Worm (Caenorhabditis elegans) whole organism, L4 larva: ENCODE data around the gene C17C3.11.

ENCODE experiments used
- F37D6.2 ChIP-seq: sonication (generic microtip); optimal IDR thresholded peaks from 2 replicates; lab custom pipeline; 2016; ENCODE audit warnings: mild to moderate bottlenecking, missing genetic modification characterization, missing compliant biosample characterization
- T20F7.1 ChIP-seq: fragments of 200-800 bp; sonication (Bioruptor generic); optimal IDR thresholded peaks from 2 replicates; lab custom pipeline; 2018; ENCODE audit warnings: mild to moderate bottlenecking, missing genetic modification characterization, missing compliant biosample characterization
- ZK546.5 ChIP-seq, 2 experiments: sonication (generic microtip); optimal IDR thresholded peaks; 2 replicates each; lab custom pipeline; 2017; ENCODE audit warnings: missing biosample characterization in 2 of 2, missing genetic modification characterization in 2 of 2
- aha-1 ChIP-seq: fragments of 150-350 bp; peaks from one replicate; lab custom pipeline; 2014; ENCODE audit warnings: missing biosample characterization, missing genetic modification characterization
- aly-2 ChIP-seq: sonication (generic microtip); optimal IDR thresholded peaks from 2 replicates; lab custom pipeline; 2018; ENCODE audit warnings: missing biosample characterization, missing genetic modification characterization
- ceh-20 ChIP-seq: fragments of 200-800 bp; sonication (Bioruptor generic); IDR thresholded peaks from 2 replicates; pipeline ENCODE4 v1.3.6; 2022; ENCODE audit warnings: missing genetic modification reagents, missing genetic modification characterization, missing compliant biosample characterization
- ceh-44 ChIP-seq: fragments of 200-800 bp; sonication (Bioruptor generic); IDR thresholded peaks from 2 replicates; pipeline ENCODE4 v1.3.6; 2022; ENCODE audit warnings: missing genetic modification reagents, missing genetic modification characterization, missing compliant biosample characterization
- ceh-62 ChIP-seq: sonication (generic microtip); optimal IDR thresholded peaks from 2 replicates; lab custom pipeline; 2017; ENCODE audit warnings: missing biosample characterization, missing genetic modification characterization
- ces-1 ChIP-seq: fragments of 150-350 bp; sonication (generic microtip); optimal IDR thresholded peaks from 4 replicates; lab custom pipeline; 2014; ENCODE audit warnings: missing biosample characterization, missing genetic modification reagents, missing genetic modification characterization
- cey-2 ChIP-seq: sonication (generic microtip); optimal IDR thresholded peaks from 3 replicates; lab custom pipeline; 2017; ENCODE audit warnings: missing genetic modification characterization, mild to moderate bottlenecking, missing compliant biosample characterization, antibody characterized with exemption, borderline replicate concordance; ENCODE audit not compliant: insufficient read depth
- ctbp-1 ChIP-seq: fragments of 200-800 bp; sonication (Bioruptor generic); IDR thresholded peaks from 2 replicates; pipeline ENCODE4 v1.3.6; 2022; ENCODE audit warnings: missing genetic modification reagents, missing genetic modification characterization, missing compliant biosample characterization
- daf-12 ChIP-seq: fragments of 150-350 bp; optimal IDR thresholded peaks from 2 replicates; lab custom pipeline; 2014; ENCODE audit warnings: missing biosample characterization, missing genetic modification reagents, missing genetic modification characterization
- daf-16 ChIP-seq, 3 experiments: sonication (generic microtip); optimal IDR thresholded peaks; 2 replicates each; lab custom pipeline; 2016 to 2017; ENCODE audit warnings: missing genetic modification characterization in 3 of 3, missing genetic modification reagents in 3 of 3, mild to moderate bottlenecking in 2 of 3, missing compliant biosample characterization in 2 of 3, missing biosample characterization in 1 of 3, moderate library complexity in 1 of 3
- daf-19 ChIP-seq: fragments of 200-800 bp; sonication (Bioruptor generic); conservative IDR thresholded peaks from 2 replicates; pipeline ENCODE4 v1.3.6; 2022; ENCODE audit warnings: missing genetic modification characterization, missing compliant biosample characterization
- dmd-6 ChIP-seq: fragments of 200-800 bp; sonication (Bioruptor generic); IDR thresholded peaks from 2 replicates; pipeline ENCODE4 v1.3.6; 2022; ENCODE audit warnings: missing genetic modification reagents, missing genetic modification characterization, missing compliant biosample characterization
- duxl-1 ChIP-seq: sonication (generic microtip); optimal IDR thresholded peaks from 2 replicates; lab custom pipeline; 2016; ENCODE audit warnings: mild to moderate bottlenecking, missing genetic modification characterization, moderate library complexity, missing compliant biosample characterization; ENCODE audit not compliant: poor library complexity
- fos-1 ChIP-seq: fragments of 150-350 bp; optimal IDR thresholded peaks from 2 replicates; lab custom pipeline; 2014; ENCODE audit warnings: missing biosample characterization, missing genetic modification characterization
- lin-1 ChIP-seq: fragments of 200-800 bp; sonication (Bioruptor generic); IDR thresholded peaks from 2 replicates; pipeline ENCODE4 v1.3.6; 2022; ENCODE audit warnings: missing genetic modification reagents, missing genetic modification characterization, missing compliant biosample characterization
- lin-13 ChIP-seq: fragments of 150-350 bp; optimal IDR thresholded peaks from 2 replicates; lab custom pipeline; 2014; ENCODE audit warnings: missing biosample characterization, missing genetic modification reagents, missing genetic modification characterization
- lin-15B ChIP-seq: fragments of 150-350 bp; sonication (generic microtip); optimal IDR thresholded peaks from 3 replicates; lab custom pipeline; 2014; ENCODE audit warnings: missing biosample characterization, missing genetic modification characterization
- lin-39 ChIP-seq: fragments of 150-350 bp; optimal IDR thresholded peaks from 2 replicates; lab custom pipeline; 2014; ENCODE audit warnings: missing biosample characterization, missing genetic modification reagents, missing genetic modification characterization
- madf-9 ChIP-seq: fragments of 200-800 bp; sonication (Bioruptor generic); conservative IDR thresholded peaks from 2 replicates; pipeline ENCODE4 v1.3.6; 2022; ENCODE audit warnings: missing genetic modification reagents, missing genetic modification characterization, missing compliant biosample characterization
- mdl-1 ChIP-seq, 2 experiments: fragments of 150-350 bp in 1 of 2; sonication (generic microtip) in 1 of 2; optimal IDR thresholded peaks; 2 replicates each; lab custom pipeline; 2014 to 2017; ENCODE audit warnings: missing biosample characterization in 2 of 2, missing genetic modification characterization in 2 of 2
- mxl-2 ChIP-seq: fragments of 200-800 bp; sonication (Bioruptor generic); conservative IDR thresholded peaks from 2 replicates; pipeline ENCODE4 v1.3.6; 2022; ENCODE audit warnings: missing genetic modification reagents, missing genetic modification characterization, missing compliant biosample characterization
- mxl-3 ChIP-seq: fragments of 200-800 bp; sonication (Bioruptor generic); optimal IDR thresholded peaks from 2 replicates; lab custom pipeline; 2018; ENCODE audit warnings: mild to moderate bottlenecking, missing genetic modification characterization, missing compliant biosample characterization
- nhr-111 ChIP-seq: fragments of 200-800 bp; sonication (Bioruptor generic); optimal IDR thresholded peaks from 2 replicates; lab custom pipeline; 2018; ENCODE audit warnings: mild to moderate bottlenecking, missing genetic modification characterization, missing compliant biosample characterization
- nhr-237 ChIP-seq: sonication (generic microtip); optimal IDR thresholded peaks from 2 replicates; lab custom pipeline; 2017; ENCODE audit warnings: missing biosample characterization, missing genetic modification characterization
- nhr-28 ChIP-seq: fragments of 150-350 bp; optimal IDR thresholded peaks from 2 replicates; lab custom pipeline; 2014; ENCODE audit warnings: missing biosample characterization, missing genetic modification characterization
- nhr-48 ChIP-seq: sonication (generic microtip); optimal IDR thresholded peaks from 2 replicates; lab custom pipeline; 2016; ENCODE audit warnings: mild to moderate bottlenecking, missing genetic modification characterization, missing compliant biosample characterization
- nhr-76 ChIP-seq: fragments of 150-350 bp; optimal IDR thresholded peaks from 2 replicates; lab custom pipeline; 2014; ENCODE audit warnings: missing biosample characterization, missing genetic modification characterization
- nhr-77 ChIP-seq: fragments of 150-350 bp; optimal IDR thresholded peaks from 2 replicates; lab custom pipeline; 2014; ENCODE audit warnings: missing biosample characterization, missing genetic modification characterization
- php-3 ChIP-seq: fragments of 200-800 bp; sonication (Bioruptor generic); IDR thresholded peaks from 2 replicates; pipeline ENCODE4 v1.3.6; 2022; ENCODE audit warnings: missing genetic modification reagents, missing genetic modification characterization, missing compliant biosample characterization
- pqm-1 ChIP-seq: sonication (generic microtip); optimal IDR thresholded peaks from 2 replicates; lab custom pipeline; 2017; ENCODE audit warnings: missing biosample characterization, missing genetic modification characterization
- rbr-2 ChIP-seq: sonication (generic microtip); optimal IDR thresholded peaks from 2 replicates; lab custom pipeline; 2016; ENCODE audit warnings: missing genotype, missing genetic modification characterization, missing compliant biosample characterization
- set-16 ChIP-seq: fragments of 200-800 bp; sonication (Bioruptor generic); IDR thresholded peaks from 2 replicates; pipeline ENCODE4 v1.3.6; 2022; ENCODE audit warnings: missing genetic modification reagents, missing genetic modification characterization, missing compliant biosample characterization
- tag-97 ChIP-seq: fragments of 200-800 bp; sonication (Bioruptor generic); IDR thresholded peaks from 2 replicates; pipeline ENCODE4 v1.3.6; 2022; ENCODE audit warnings: missing genetic modification characterization, missing compliant biosample characterization
- tra-1 ChIP-seq: fragments of 200-800 bp; sonication (Bioruptor generic); IDR thresholded peaks from 2 replicates; pipeline ENCODE4 v1.3.6; 2022; ENCODE audit warnings: missing genetic modification reagents, missing genetic modification characterization, missing compliant biosample characterization
- vab-7 ChIP-seq: fragments of 200-800 bp; sonication (Bioruptor generic); IDR thresholded peaks from 2 replicates; pipeline ENCODE4 v1.3.6; 2022; ENCODE audit warnings: missing genetic modification reagents, missing genetic modification characterization, missing compliant biosample characterization
- zfp-3 ChIP-seq: fragments of 200-800 bp; sonication (Bioruptor generic); conservative IDR thresholded peaks from 2 replicates; pipeline ENCODE4 v1.3.6; 2022; ENCODE audit warnings: missing genetic modification reagents, missing genetic modification characterization, missing compliant biosample characterization
- ztf-11 ChIP-seq: fragments of 150-350 bp; optimal IDR thresholded peaks from 2 replicates; lab custom pipeline; 2014; ENCODE audit warnings: missing biosample characterization, missing genetic modification characterization

Gene C17C3.11

DNA sequence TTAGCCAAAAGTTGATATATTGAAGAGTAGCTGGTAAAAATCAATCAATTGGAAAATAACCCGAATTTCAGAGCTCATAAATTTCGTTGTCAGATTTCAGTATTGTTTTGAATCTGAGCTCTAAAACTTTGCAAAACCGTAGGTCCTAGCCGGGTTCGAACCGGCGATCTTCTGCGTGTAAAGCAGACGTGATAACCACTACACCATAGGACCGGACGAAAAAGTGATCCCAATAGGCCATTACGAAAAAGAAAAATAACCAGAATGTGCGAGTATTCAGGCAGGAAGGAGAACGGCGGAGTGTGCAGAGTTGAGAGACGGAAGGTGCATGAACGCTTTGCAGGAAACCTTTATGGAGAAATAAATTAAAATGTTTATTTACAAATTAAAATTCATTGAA lies 39.4 kb downstream of the C17C3.11 start (continued):
- TF ChIP-seq nhr-77 (tag; lab: Kevin White, UChicago) (peak; percentile 19), ceh-62 (tag; lab: Kevin White, UChicago) (no peak), daf-16 (GFP tag; optimal IDR thresholded peaks at IDR 0.05; lab: Kevin White, UChicago) (peak in 1 of 2 experiments; percentile 65), daf-16 (tag; optimal IDR thresholded peaks at IDR 0.05; lab: Kevin White, UChicago) (peak; percentile 59), nhr-28 (tag; lab: Kevin White, UChicago) (peak; percentile 18), zfp-3 (no peak), ctbp-1 (GFP tag; lab: Robert Waterston, UW) (peak; percentile 63; the same call in 1 of the 2 replicates), ceh-44 (GFP tag; lab: Robert Waterston, UW) (0 out of 2 replicates have a peak, but pooled peaks have one; percentile 26), ztf-11 (tag; lab: Kevin White, UChicago) (no peak), cey-2 (tag; lab: Kevin White, UChicago) (no peak), fos-1 (tag; lab: Kevin White, UChicago) (no peak), mxl-3 (GFP tag; lab: Kevin White, UChicago) (peak; percentile 32), nhr-111 (GFP tag; lab: Kevin White, UChicago) (no peak), nhr-237 (tag; lab: Kevin White, UChicago) (no peak), tag-97 (GFP tag; lab: Robert Waterston, UW) (no peak)

DNA sequence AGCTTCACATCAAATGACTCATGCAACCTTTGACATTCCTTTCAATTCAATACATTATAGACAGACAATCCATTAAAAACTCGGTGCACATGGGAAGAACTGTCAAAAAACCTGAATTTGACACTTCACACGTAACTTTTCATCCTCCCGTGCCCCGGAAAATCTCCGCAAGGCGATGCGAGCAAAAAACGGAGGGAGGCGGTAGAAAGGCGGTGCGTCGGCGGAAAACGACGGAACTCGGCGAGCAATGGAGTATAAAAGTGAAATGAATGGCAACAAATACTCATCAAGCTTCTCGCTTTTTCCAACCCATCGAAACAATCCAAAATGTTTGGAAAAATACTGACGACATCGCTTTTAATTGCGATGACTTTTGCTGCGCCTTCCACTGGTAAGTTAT lies 40.4 kb downstream of the C17C3.11 start, which contains the start of gene T25E4.1:
Gene T25E4.1, plus strand, starts transcription at position 301 of the 400 bp plus-strand sequence.
- TF ChIP-seq set-16 = no peak
- TF ChIP-seq daf-12 (tag; lab: Kevin White, UChicago) = no peak
- TF ChIP-seq lin-39 (tag; lab: Kevin White, UChicago) = no peak
- no peak for TF ChIP-seq vab-7
- TF ChIP-seq, all 104 proteins: peak for 0

DNA sequence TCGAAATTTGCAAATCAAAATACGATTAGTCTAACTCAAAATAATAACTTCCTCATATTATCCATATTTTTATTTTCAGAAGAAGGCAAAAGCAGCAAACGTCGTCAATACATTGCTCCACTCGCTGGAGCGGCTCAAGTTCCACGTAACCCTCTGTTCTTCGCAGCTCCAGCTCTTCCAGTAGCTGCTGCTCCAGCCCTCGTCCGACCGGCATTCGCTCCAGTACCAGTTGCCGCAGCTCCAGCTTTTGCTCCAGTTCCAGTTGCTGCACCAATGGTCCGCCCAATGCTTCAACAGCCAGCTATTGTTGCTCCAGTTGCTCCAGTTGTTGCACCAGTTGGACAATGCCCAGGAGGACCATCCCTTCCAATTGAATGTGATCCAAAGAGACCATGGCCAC lies 41.1 kb downstream of the C17C3.11 start:
- TF ChIP-seq set-16 (peak; percentile 83), mdl-1 (tag; optimal IDR thresholded peaks at IDR 0.05; lab: Kevin White, UChicago) (no peak), F37D6.2 (tag; lab: Kevin White, UChicago) (no peak), madf-9 (no peak), mxl-2 (GFP tag; lab: Robert Waterston, UW) (no peak), ztf-11 (tag; lab: Kevin White, UChicago) (no peak)
- TF ChIP-seq, all 104 proteins: peak for 1

DNA sequence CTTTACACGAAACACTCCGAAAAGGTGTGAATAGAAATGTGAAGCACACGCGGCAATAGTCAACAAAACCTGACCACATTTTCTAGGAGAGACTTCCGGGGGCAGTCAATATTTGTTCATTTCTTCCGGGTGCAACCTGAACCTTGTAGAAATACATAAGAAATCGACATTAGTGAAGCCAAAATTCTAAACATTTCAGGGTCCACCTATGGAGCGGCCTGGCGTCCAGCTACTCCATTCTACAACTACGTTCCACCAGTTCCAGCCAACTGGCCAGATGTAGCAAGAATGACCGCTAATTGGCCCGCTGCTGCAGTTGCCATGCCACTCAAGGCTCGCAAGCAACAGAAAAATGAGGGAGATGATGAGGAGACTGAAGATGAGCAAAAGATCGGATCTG lies 41.6 kb downstream of the C17C3.11 start:
- peak; percentile 76 for TF ChIP-seq aha-1 (tag; lab: Kevin White, UChicago)
- TF ChIP-seq tag-97 (GFP tag; lab: Robert Waterston, UW) = no peak

DNA sequence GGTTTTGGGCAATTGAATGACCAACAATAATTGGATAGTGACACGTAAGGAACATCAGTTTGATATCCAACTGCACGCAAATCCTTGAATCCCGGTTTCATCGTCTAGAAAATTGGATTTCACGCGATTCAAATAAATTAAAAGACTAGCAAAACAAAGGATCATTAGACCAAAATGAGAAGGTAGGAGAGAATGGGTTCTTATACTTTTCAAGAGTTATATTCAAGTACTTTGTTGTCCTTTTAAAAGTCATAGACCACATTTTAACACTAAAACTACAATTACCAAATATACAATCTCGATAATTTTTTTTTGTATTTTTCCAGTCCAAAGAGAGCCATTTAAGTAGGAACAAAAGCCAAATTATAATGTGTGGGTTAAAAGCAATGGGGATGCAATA lies 44.7 kb downstream of the C17C3.11 start, which contains the start of gene T25E4.2:
Gene T25E4.2, minus strand, starts transcription at position 101 of the 400 bp plus-strand sequence.
- TF ChIP-seq daf-19 (GFP tag; lab: Robert Waterston, UW) = no peak
- TF ChIP-seq ceh-20 = no peak
- no peak for TF ChIP-seq nhr-76 (tag; lab: Kevin White, UChicago)
- no peak for TF ChIP-seq cey-2 (tag; lab: Kevin White, UChicago)
- no peak for TF ChIP-seq ces-1
- no peak for TF ChIP-seq ZK546.5 (tag; optimal IDR thresholded peaks at IDR 0.05; lab: Kevin White, UChicago)
- TF ChIP-seq ceh-44 (GFP tag; lab: Robert Waterston, UW) = no peak
- no peak for TF ChIP-seq lin-15B (tag; lab: Kevin White, UChicago)
- TF ChIP-seq aly-2 = no peak

DNA sequence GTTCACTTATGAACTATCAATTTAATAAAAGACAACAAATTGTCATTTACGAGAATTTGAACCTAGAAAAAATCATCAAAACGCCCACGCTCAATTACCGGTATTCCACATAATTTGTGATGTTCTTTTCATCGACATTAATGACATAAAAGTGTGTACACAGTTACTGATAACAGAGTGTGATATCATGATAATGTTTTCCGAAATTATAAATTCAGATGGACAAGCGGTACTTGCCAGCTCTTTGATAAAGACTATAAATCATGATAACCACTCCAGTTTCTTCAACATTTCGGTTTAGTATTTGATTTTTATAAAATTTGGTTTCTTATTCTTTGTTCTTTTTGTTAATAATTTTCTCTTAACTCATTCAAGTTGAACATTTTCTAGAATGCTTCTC lies 48.2 kb downstream of the C17C3.11 start, which contains the start of gene lys-8:
Gene lys-8, plus strand, starts transcription at position 391 of the 400 bp plus-strand sequence.
- TF ChIP-seq ztf-11 (tag; lab: Kevin White, UChicago) (no peak), dmd-6 (GFP tag; lab: Robert Waterston, UW) (peak; percentile 93), mdl-1 (tag; optimal IDR thresholded peaks at IDR 0.05; lab: Kevin White, UChicago) (peak in 1 of 2 experiments; percentile 17), T20F7.1 (GFP tag; lab: Kevin White, UChicago) (peak; percentile 45), rbr-2 (no peak), lin-13 (GFP tag; lab: Kevin White, UChicago) (peak; percentile 13), duxl-1 (no peak), lin-1 (GFP tag; lab: Robert Waterston, UW) (peak; percentile 54), ceh-20 (peak; percentile 86), tra-1 (GFP tag; lab: Robert Waterston, UW) (peak; percentile 76; the same call in 1 of the 2 replicates), nhr-48 (peak; percentile 33), nhr-28 (tag; lab: Kevin White, UChicago) (peak; percentile 95), pqm-1 (peak; percentile 99), php-3 (GFP tag; lab: Robert Waterston, UW) (peak; percentile 99)
